Fruit fly (Drosophila melanogaster): ENCODE measurements around the gene CG31365.
A peak's percentile ranks its signal among the peaks of the same experiment; 100 is the strongest.

Gene CG31365

DNA sequence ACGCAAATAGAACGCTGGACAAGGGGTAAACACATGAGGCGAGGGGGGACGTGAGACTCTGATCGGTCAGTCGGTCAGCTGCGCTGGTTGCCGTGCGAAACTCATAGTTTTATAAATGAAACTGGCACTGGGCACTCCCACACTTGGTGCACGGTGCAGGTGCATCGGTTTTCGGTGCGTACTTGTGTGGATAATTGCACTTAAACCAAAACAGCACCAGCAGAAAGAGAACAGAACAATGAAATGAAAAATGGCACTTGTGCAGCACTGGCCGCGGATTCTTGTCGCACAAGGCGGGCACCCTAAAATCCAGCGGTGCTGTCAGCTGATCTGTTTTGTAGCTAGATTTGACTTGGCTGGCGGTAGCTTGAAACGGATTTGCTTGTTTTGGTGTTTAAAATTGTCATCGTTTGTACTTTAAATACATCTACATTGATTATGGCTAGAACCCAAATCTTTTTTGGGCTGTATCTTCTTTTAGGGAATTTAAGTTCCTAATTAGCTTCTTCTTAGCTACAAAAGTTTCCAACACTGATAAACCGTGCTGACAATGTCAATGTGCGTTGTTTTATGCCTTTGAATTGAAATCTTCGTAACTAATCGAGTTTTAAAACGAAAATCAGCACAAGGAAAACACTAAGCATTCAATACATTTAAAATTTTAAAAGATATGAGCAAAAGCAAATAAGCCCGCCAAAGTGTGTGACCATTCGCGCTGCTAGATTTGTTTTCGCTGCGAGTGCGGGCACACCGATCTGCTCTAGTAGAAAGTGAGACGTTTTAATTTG, 8.3 kb downstream of the CG31365 start, which contains the start of the genes Rassf and CenB1A (continued):
- TF ChIP-seq usp (GFP tag; optimal IDR thresholded peaks at IDR 0.05) (no peak), OdsH (GFP tag; optimal IDR thresholded peaks at IDR 0.05) (peak; percentile 22), Vsx2 (GFP tag; optimal IDR thresholded peaks at IDR 0.05; ENCODE audit: partially characterized antibody) (no peak), HLH106 (tag; optimal IDR thresholded peaks at IDR 0.05) (peak; percentile 54), N (GFP tag; optimal IDR thresholded peaks at IDR 0.05) (no peak)

DNA sequence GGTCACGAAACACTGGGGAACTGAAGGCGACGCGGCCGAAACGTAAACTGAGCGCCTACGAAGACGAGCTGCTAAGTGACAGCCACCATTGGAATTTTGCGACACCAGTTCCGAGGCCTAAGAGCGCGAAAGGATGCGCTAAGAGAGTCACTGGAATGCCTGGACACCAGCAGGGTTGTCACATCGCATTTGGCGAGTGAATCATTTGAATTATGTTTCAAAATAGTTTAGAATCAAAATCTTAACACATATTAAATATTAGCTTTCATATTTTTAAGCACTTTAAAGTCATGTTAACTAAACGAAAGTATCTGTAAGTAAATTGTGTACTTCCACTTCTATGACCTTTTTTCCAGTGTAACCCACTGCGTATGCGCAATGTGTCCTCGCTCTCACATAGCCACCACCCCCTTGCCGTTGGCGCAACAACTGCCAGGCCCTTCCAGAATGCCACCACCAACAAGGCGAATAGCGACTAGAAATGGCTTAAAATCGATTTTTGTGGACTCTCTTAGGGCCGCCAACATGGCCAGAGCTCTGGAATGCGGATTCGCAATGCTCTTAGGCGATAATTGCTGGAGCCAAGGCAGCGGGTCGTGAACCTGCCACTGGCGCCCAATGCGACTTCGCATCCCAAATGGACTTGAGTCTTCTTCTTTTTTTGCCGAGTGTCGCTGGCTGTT, 13.4 kb downstream of the CG31365 start, which contains the start of gene Cow:
TSS of gene Cow (minus strand) at position 51 of the 683 bp plus-strand sequence.
- TF ChIP-seq sage (GFP tag; optimal IDR thresholded peaks at IDR 0.05) (no peak), CrebA (GFP tag; optimal IDR thresholded peaks at IDR 0.05; ENCODE audit: borderline replicate concordance) (no peak), dl (GFP tag; optimal IDR thresholded peaks at IDR 0.05; ENCODE audit: insufficient read depth in 1 of 2, partially characterized antibody in 2 of 2) (no peak), woc (GFP tag; optimal IDR thresholded peaks at IDR 0.05) (no peak), GATAd (GFP tag; optimal IDR thresholded peaks at IDR 0.05) (no peak), N (GFP tag; optimal IDR thresholded peaks at IDR 0.05) (no peak), usp (GFP tag; optimal IDR thresholded peaks at IDR 0.05) (no peak), brk (GFP tag; optimal IDR thresholded peaks at IDR 0.05) (no peak), h (GFP tag; optimal IDR thresholded peaks at IDR 0.05) (peak; percentile 50), Vsx2 (GFP tag; optimal IDR thresholded peaks at IDR 0.05; ENCODE audit: partially characterized antibody) (no peak), Sp1 (GFP tag; optimal IDR thresholded peaks at IDR 0.05) (peak; percentile 23), br (GFP tag; optimal IDR thresholded peaks at IDR 0.05) (peak; percentile 38), Jra (GFP tag; optimal IDR thresholded peaks at IDR 0.05) (no peak), CG32264 (GFP tag; optimal IDR thresholded peaks at IDR 0.05) (no peak), jim (GFP tag; optimal IDR thresholded peaks at IDR 0.05) (no peak), HLH106 (tag; optimal IDR thresholded peaks at IDR 0.05) (peak; percentile 34), dsf (GFP tag; optimal IDR thresholded peaks at IDR 0.05; ENCODE audit: borderline replicate concordance) (no peak), tai (GFP tag; optimal IDR thresholded peaks at IDR 0.05) (no peak), ey (GFP tag; optimal IDR thresholded peaks at IDR 0.05) (peak; percentile 38), Hr83 (GFP tag; optimal IDR thresholded peaks at IDR 0.05; ENCODE audit: poor library complexity, severe bottlenecking) (no peak), pan (optimal IDR thresholded peaks at IDR 0.05) (no peak), psq (GFP tag; optimal IDR thresholded peaks at IDR 0.05) (no peak), rgr (GFP tag; optimal IDR thresholded peaks at IDR 0.05) (peak; percentile 46), Mio (GFP tag; optimal IDR thresholded peaks at IDR 0.05) (no peak), Rel (GFP tag; optimal IDR thresholded peaks at IDR 0.05) (no peak), Rel (tag; optimal IDR thresholded peaks at IDR 0.05) (no peak), dmrt93B (GFP tag; optimal IDR thresholded peaks at IDR 0.05) (no peak), OdsH (GFP tag; optimal IDR thresholded peaks at IDR 0.05) (no peak), lola (GFP tag; optimal IDR thresholded peaks at IDR 0.05) (no peak), Hnf4 (GFP tag; optimal IDR thresholded peaks at IDR 0.05) (no peak), fru (GFP tag; optimal IDR thresholded peaks at IDR 0.05) (peak; percentile 19), Abd-B (GFP tag; optimal IDR thresholded peaks at IDR 0.05) (no peak), CG9705 (GFP tag; optimal IDR thresholded peaks at IDR 0.05) (no peak), Dfd (GFP tag; optimal IDR thresholded peaks at IDR 0.05) (no peak), Dif (GFP tag; optimal IDR thresholded peaks at IDR 0.05; ENCODE audit: partially characterized antibody) (no peak), Hr78 (GFP tag; optimal IDR thresholded peaks at IDR 0.05) (no peak), sv (GFP tag; optimal IDR thresholded peaks at IDR 0.05) (peak; percentile 0), Myc (optimal IDR thresholded peaks at IDR 0.05) (no peak), foxo (GFP tag; optimal IDR thresholded peaks at IDR 0.05) (peak in 1 of 2 experiments; percentile 48)
